Fruit fly (Drosophila melanogaster): Measurements from ENCODE around the gene CG14427.

DNA sequence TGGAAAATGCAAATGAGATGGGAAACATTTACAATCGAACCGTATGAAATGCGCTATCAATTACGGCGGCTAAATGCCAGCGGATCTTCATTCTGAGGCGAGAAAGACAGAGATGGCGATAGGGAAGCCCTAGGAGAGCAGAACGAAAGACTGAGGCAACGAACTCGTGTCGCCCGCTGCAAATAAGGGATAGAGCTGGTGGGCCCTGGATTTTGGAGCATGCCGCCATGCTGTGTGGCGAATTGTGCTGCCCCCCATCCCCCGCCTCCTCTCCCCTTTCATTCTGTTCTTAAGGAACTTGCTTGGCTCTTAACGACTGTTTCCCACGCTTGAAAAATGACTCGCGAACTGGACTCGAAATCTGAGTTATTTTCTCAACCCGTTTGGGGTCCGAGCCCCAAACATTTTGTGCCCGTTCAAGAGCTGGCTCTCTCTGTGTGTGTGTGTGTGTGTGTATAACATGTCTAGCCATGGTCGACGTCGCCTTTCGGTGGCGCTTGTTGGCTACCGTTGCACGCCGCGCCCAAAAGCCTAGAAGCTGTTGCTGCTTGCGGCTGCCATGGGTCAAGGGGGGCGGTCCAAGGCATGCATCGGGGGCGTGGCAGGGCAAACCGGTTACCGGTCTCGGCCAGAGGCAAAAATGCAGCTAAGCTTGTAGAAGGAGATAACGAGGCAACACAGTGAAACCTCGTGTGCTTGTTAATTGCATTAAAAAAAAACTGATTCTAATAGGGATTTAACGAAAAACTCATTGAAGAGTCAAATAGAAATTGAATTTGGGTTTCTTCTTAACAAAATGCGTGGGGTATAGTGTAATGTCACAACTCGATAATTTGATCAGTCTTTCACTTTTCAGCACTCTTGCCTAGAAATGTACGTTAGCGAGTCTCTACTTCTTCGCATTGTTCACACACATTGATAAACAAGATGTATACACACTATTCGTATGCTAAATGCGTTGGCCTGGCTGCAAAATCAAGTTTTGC is 32.0 kb upstream of the CG14427 start:
- TF ChIP-seq rn (GFP tag; IDR thresholded peaks at IDR 0.05) (peak; percentile 32; the same call in 1 of the 2 replicates), CG32121 (GFP tag; IDR thresholded peaks at IDR 0.05) (peak; percentile 75; the same call in 1 of the 2 replicates), Ets98B (GFP tag; IDR thresholded peaks at IDR 0.05) (peak; percentile 65)

Data from whole organism, pupa.